Fruit fly (Drosophila melanogaster) whole organism, embryonic: ENCODE results near the gene CG32625.
A peak's percentile ranks its signal among the peaks of the same experiment; 100 is the strongest.

Experiments
- Asciz ChIP-seq: fragments of 200-800 bp; sonication (Bioruptor generic); optimal IDR thresholded peaks from 2 replicates; lab custom pipeline; 2017; ENCODE audit warnings: missing biosample characterization, mild to moderate bottlenecking, missing genetic modification characterization, missing genetic modification reagents
- BEAF-32 ChIP-seq: fragments of 200-800 bp; sonication (Bioruptor generic); optimal IDR thresholded peaks from 3 replicates; lab custom pipeline; 2017; ENCODE audit warnings: missing biosample characterization, missing genetic modification characterization, mild to moderate bottlenecking, moderate library complexity, missing genetic modification reagents
- CG12391 ChIP-seq: fragments of 200-800 bp; sonication (Bioruptor generic); optimal IDR thresholded peaks from 3 replicates; lab custom pipeline; 2018; ENCODE audit warnings: missing biosample characterization, mild to moderate bottlenecking, missing genetic modification characterization, moderate library complexity
- CG13424 ChIP-seq: fragments of 200-800 bp; sonication (Bioruptor generic); optimal IDR thresholded peaks from 2 replicates; lab custom pipeline; 2019; ENCODE audit warnings: missing biosample characterization, mild to moderate bottlenecking, missing genetic modification characterization, moderate library complexity
- CG13624 ChIP-seq: fragments of 200-800 bp; sonication (Bioruptor generic); optimal IDR thresholded peaks from 2 replicates; lab custom pipeline; 2016; ENCODE audit warnings: missing biosample characterization, missing genetic modification characterization
- CG13894 ChIP-seq: fragments of 200-800 bp; sonication (Bioruptor generic); optimal IDR thresholded peaks from 3 replicates; lab custom pipeline; 2018; ENCODE audit warnings: missing biosample characterization, mild to moderate bottlenecking, missing genetic modification characterization, moderate library complexity
- CG14441 ChIP-seq: fragments of 200-800 bp; sonication (Bioruptor generic); IDR thresholded peaks from 2 replicates; pipeline ENCODE4 v1.3.6; 2022; ENCODE audit warnings: missing biosample characterization, missing genetic modification characterization
- CG14710 ChIP-seq: fragments of 200-800 bp; sonication (Bioruptor generic); optimal IDR thresholded peaks from 3 replicates; lab custom pipeline; 2019; ENCODE audit warnings: missing biosample characterization, mild to moderate bottlenecking, missing genetic modification characterization, moderate library complexity
- CG15479 ChIP-seq: fragments of 200-800 bp; sonication (Bioruptor generic); optimal IDR thresholded peaks from 3 replicates; lab custom pipeline; 2019; ENCODE audit warnings: missing biosample characterization, mild to moderate bottlenecking, missing genetic modification characterization, moderate library complexity
- CG1832 ChIP-seq: fragments of 200-800 bp; sonication (Bioruptor generic); optimal IDR thresholded peaks from 2 replicates; lab custom pipeline; 2017; ENCODE audit warnings: missing biosample characterization, mild to moderate bottlenecking, missing genetic modification characterization, inconsistent platforms
- CG30403 ChIP-seq: fragments of 200-800 bp; sonication (Bioruptor generic); optimal IDR thresholded peaks from 3 replicates; lab custom pipeline; 2016; ENCODE audit warnings: missing biosample characterization, missing genetic modification characterization
- CG32532 ChIP-seq: fragments of 200-800 bp; sonication (Bioruptor generic); IDR thresholded peaks from 2 replicates; pipeline ENCODE4 v1.3.6; 2022; ENCODE audit warnings: missing biosample characterization, missing genetic modification characterization
- CG33213 ChIP-seq: fragments of 200-800 bp; sonication (Bioruptor generic); optimal IDR thresholded peaks from 3 replicates; lab custom pipeline; 2016; ENCODE audit warnings: missing biosample characterization, missing genetic modification characterization
- CG34376 ChIP-seq: fragments of 200-800 bp; sonication (Bioruptor generic); optimal IDR thresholded peaks from 2 replicates; lab custom pipeline; 2018; ENCODE audit warnings: missing biosample characterization, mild to moderate bottlenecking, missing genetic modification characterization
- CG4282 ChIP-seq: fragments of 200-800 bp; sonication (Bioruptor generic); optimal IDR thresholded peaks from 2 replicates; lab custom pipeline; 2016; ENCODE audit warnings: missing biosample characterization, missing genetic modification characterization
- CG6175 ChIP-seq: fragments of 200-800 bp; sonication (Bioruptor generic); IDR thresholded peaks from 3 replicates; pipeline ENCODE4 v1.3.6; 2022; ENCODE audit warnings: missing biosample characterization, missing genetic modification characterization
- CG6272 ChIP-seq: fragments of 200-800 bp; sonication (Bioruptor generic); IDR thresholded peaks from 2 replicates; pipeline ENCODE4 v1.3.6; 2022; ENCODE audit warnings: missing biosample characterization, missing genetic modification characterization
- CG6654 ChIP-seq: fragments of 200-800 bp; sonication (Bioruptor generic); optimal IDR thresholded peaks from 2 replicates; lab custom pipeline; 2017; ENCODE audit warnings: missing biosample characterization, mild to moderate bottlenecking, missing genetic modification characterization
- Camta ChIP-seq: fragments of 200-800 bp; sonication (Bioruptor generic); optimal IDR thresholded peaks from 2 replicates; lab custom pipeline; 2016; ENCODE audit warnings: missing biosample characterization, missing genetic modification characterization
- Dbx ChIP-seq: fragments of 200-800 bp; sonication (Bioruptor generic); IDR thresholded peaks from 3 replicates; pipeline ENCODE4 v1.3.6; 2022; ENCODE audit warnings: missing biosample characterization, missing genetic modification characterization
- Dfd ChIP-seq, 2 experiments: fragments of >200 bp; optimal IDR thresholded peaks; 2 replicates each; lab custom pipeline; 2017; ENCODE audit warnings: missing biosample characterization in 2 of 2, missing genetic modification characterization in 2 of 2
- Doc2 ChIP-seq: fragments of 200-800 bp; sonication (Bioruptor generic); IDR thresholded peaks from 2 replicates; pipeline ENCODE4 v1.3.6; 2022; ENCODE audit warnings: missing biosample characterization, missing genetic modification characterization
- ERR ChIP-seq: fragments of 200-800 bp; sonication (Bioruptor generic); optimal IDR thresholded peaks from 2 replicates; lab custom pipeline; 2016; ENCODE audit warnings: missing biosample characterization, missing genetic modification characterization
- H15 ChIP-seq: fragments of 200-800 bp; sonication (Bioruptor generic); IDR thresholded peaks from 3 replicates; pipeline ENCODE4 v1.3.6; 2022; ENCODE audit warnings: missing biosample characterization, missing genetic modification characterization
- HLH4C ChIP-seq: fragments of 200-800 bp; sonication (Bioruptor generic); IDR thresholded peaks from 3 replicates; pipeline ENCODE4 v1.3.6; 2022; ENCODE audit warnings: missing biosample characterization, missing genetic modification characterization; ENCODE audit not compliant: partially characterized antibody
- Hey ChIP-seq: fragments of 200-800 bp; sonication (Bioruptor generic); optimal IDR thresholded peaks from 3 replicates; lab custom pipeline; 2018; ENCODE audit warnings: missing biosample characterization, mild to moderate bottlenecking, missing genetic modification characterization
- Med ChIP-seq: fragments of 200-800 bp; sonication (Bioruptor generic); peaks from one replicate; lab custom pipeline; 2016; ENCODE audit warnings: missing biosample characterization, missing genetic modification characterization, mild to moderate bottlenecking, inconsistent platforms, moderate library complexity
- Oli ChIP-seq: fragments of 200-800 bp; sonication (Bioruptor generic); optimal IDR thresholded peaks from 2 replicates; lab custom pipeline; 2018; ENCODE audit warnings: missing biosample characterization, mild to moderate bottlenecking, missing genetic modification characterization, moderate library complexity
- Six4 ChIP-seq: fragments of 200-800 bp; sonication (Bioruptor generic); optimal IDR thresholded peaks from 2 replicates; lab custom pipeline; 2016; ENCODE audit warnings: missing biosample characterization, missing genetic modification characterization
- Trl ChIP-seq, 3 experiments: fragments of >200 bp in 2 of 3; fragments of 200-800 bp in 1 of 3; sonication (Bioruptor generic) in 1 of 3; optimal IDR thresholded peaks; 2 replicates in 1 of 3; 3 replicates in 2 of 3; lab custom pipeline; 2016 to 2017; ENCODE audit warnings: missing biosample characterization in 1 of 3, missing genetic modification characterization in 1 of 3
- ato ChIP-seq: fragments of 200-800 bp; sonication (Bioruptor generic); IDR thresholded peaks from 2 replicates; pipeline ENCODE4 v1.3.6; 2022; ENCODE audit warnings: missing biosample characterization, missing genetic modification characterization; ENCODE audit not compliant: partially characterized antibody
- cas ChIP-seq: fragments of 200-800 bp; sonication (Bioruptor generic); IDR thresholded peaks from 2 replicates; pipeline ENCODE4 v1.3.6; 2022; ENCODE audit warnings: missing biosample characterization, missing genetic modification characterization
- disco-r ChIP-seq: fragments of 200-800 bp; sonication (Bioruptor generic); optimal IDR thresholded peaks from 2 replicates; lab custom pipeline; 2016; ENCODE audit warnings: missing biosample characterization, missing genetic modification characterization
- ewg ChIP-seq: fragments of 200-800 bp; sonication (Bioruptor generic); optimal IDR thresholded peaks from 3 replicates; lab custom pipeline; 2017; ENCODE audit warnings: mild to moderate bottlenecking, missing biosample characterization, missing genetic modification reagents, missing genetic modification characterization
- fd102C ChIP-seq: fragments of 200-800 bp; sonication (Bioruptor generic); optimal IDR thresholded peaks from 2 replicates; lab custom pipeline; 2018; ENCODE audit warnings: missing biosample characterization, mild to moderate bottlenecking, missing genetic modification characterization, moderate library complexity
- fd64A ChIP-seq: fragments of 200-800 bp; sonication (Bioruptor generic); optimal IDR thresholded peaks from 3 replicates; lab custom pipeline; 2018; ENCODE audit warnings: missing biosample characterization, mild to moderate bottlenecking, missing genetic modification characterization
- fd96Cb ChIP-seq: fragments of 200-800 bp; sonication (Bioruptor generic); optimal IDR thresholded peaks from 2 replicates; lab custom pipeline; 2018; ENCODE audit warnings: missing biosample characterization, mild to moderate bottlenecking, missing genetic modification characterization, moderate library complexity
- hth ChIP-seq: fragments of >200 bp; optimal IDR thresholded peaks from 2 replicates; lab custom pipeline; 2017; ENCODE audit warnings: inconsistent platforms
- kni ChIP-seq: fragments of 200-800 bp; sonication (Bioruptor generic); optimal IDR thresholded peaks from 3 replicates; lab custom pipeline; 2017; ENCODE audit warnings: mild to moderate bottlenecking, missing biosample characterization, missing genetic modification reagents, missing genetic modification characterization
- nmo ChIP-seq: fragments of 200-800 bp; sonication (Bioruptor generic); optimal IDR thresholded peaks from 2 replicates; lab custom pipeline; 2018; ENCODE audit warnings: missing biosample characterization, mild to moderate bottlenecking, missing genetic modification characterization, moderate library complexity
- nom ChIP-seq: fragments of 200-800 bp; sonication (Bioruptor generic); optimal IDR thresholded peaks from 2 replicates; lab custom pipeline; 2017; ENCODE audit warnings: missing biosample characterization, missing genetic modification characterization, mild to moderate bottlenecking, moderate library complexity, missing genetic modification reagents
- p53 ChIP-seq: fragments of 200-800 bp; sonication (Bioruptor generic); optimal IDR thresholded peaks from 2 replicates; lab custom pipeline; 2016; ENCODE audit warnings: missing biosample characterization, missing genetic modification characterization
- pros ChIP-seq: fragments of 200-800 bp; sonication (Bioruptor generic); optimal IDR thresholded peaks from 3 replicates; lab custom pipeline; 2019; ENCODE audit warnings: missing biosample characterization, mild to moderate bottlenecking, missing genetic modification characterization, moderate library complexity
- psq ChIP-seq: fragments of 200-800 bp; sonication (Bioruptor generic); optimal IDR thresholded peaks from 2 replicates; lab custom pipeline; 2017; ENCODE audit warnings: missing biosample characterization, missing genetic modification characterization
- run ChIP-seq: fragments of 200-800 bp; sonication (Bioruptor generic); optimal IDR thresholded peaks from 3 replicates; lab custom pipeline; 2018; ENCODE audit warnings: missing biosample characterization, mild to moderate bottlenecking, missing genetic modification characterization
- sd ChIP-seq: fragments of 200-800 bp; sonication (Bioruptor generic); optimal IDR thresholded peaks from 3 replicates; lab custom pipeline; 2018; ENCODE audit warnings: missing biosample characterization, mild to moderate bottlenecking, missing genetic modification characterization, moderate library complexity
- sob ChIP-seq: fragments of 200-800 bp; sonication (Bioruptor generic); IDR thresholded peaks from 2 replicates; pipeline ENCODE4 v1.3.6; 2022; ENCODE audit warnings: missing biosample characterization, missing genetic modification characterization
- sr ChIP-seq: fragments of 200-800 bp; sonication (Bioruptor generic); IDR thresholded peaks from 3 replicates; pipeline ENCODE4 v1.3.6; 2022; ENCODE audit warnings: missing biosample characterization, missing genetic modification characterization

CG32625 gene

DNA sequence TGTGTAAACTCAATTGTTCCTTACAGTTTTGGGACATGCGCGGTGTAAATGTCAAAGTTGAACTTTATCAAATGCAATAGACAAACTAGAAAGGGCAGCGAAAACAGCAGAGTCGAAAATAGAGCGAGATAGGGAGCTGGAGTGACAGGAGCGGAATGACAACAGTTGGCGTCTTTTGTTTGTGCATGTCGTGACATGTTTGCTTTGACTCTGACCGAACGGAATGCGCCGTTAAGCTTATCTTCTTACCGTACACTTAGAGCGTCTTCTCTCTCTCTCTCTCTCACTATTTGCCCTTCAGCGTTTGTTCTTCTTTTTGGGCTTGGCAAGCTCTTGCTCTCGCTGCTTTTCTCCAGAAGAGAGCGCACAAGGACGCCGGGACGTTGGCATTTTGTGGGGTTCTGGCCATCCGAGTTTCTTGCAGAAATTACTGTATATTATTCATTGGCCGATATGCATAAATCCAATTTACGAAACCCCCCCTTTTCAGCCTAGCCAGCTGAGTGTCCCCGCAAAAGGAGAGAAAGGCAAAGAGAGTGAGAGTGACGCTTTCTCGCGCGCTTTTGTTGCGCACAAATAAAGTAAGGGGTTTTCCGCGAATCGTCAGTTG is 5.2 kb upstream of the CG32625 start:
- TF ChIP-seq CG33213 = no peak
- peak; percentile 18 for TF ChIP-seq CG1832 (GFP tag; lab: Kevin White, UChicago)
- TF ChIP-seq CG15479 (GFP tag; lab: Kevin White, UChicago) = no peak
- TF ChIP-seq ERR (GFP tag; lab: Kevin White, UChicago) = peak; percentile 24
- TF ChIP-seq pros (GFP tag; lab: Kevin White, UChicago) = peak; percentile 16
- TF ChIP-seq Trl (optimal IDR thresholded peaks at IDR 0.05; lab: Kevin White, UChicago) = peak; percentile 63 to 78
- no peak for TF ChIP-seq Trl (GFP tag; optimal IDR thresholded peaks at IDR 0.05; lab: Kevin White, UChicago)
- peak; percentile 46 for TF ChIP-seq Med (GFP tag; lab: Kevin White, UChicago)
- peak; percentile 51 for TF ChIP-seq sd (tag; lab: Kevin White, UChicago)
- TF ChIP-seq nom = peak; percentile 64
- TF ChIP-seq p53 (GFP tag; lab: Kevin White, UChicago) = peak; percentile 100
- no peak for TF ChIP-seq psq (GFP tag; lab: Kevin White, UChicago)
- TF ChIP-seq ewg (GFP tag; lab: Kevin White, UChicago) = peak; percentile 32
- no peak for TF ChIP-seq fd64A (GFP tag; lab: Kevin White, UChicago)
- TF ChIP-seq CG13894 (tag; lab: Kevin White, UChicago) = peak; percentile 96
- no peak for TF ChIP-seq Dfd (GFP tag; optimal IDR thresholded peaks at IDR 0.05; lab: Kevin White, UChicago)

dm6 chrX:13758989-13759549 is 2.4 kb upstream of the CG32625 start, which contains the start of gene Yp3:
TSS of gene Yp3 (plus strand) at chrX:13759546.
- TF ChIP-seq CG14441 (GFP tag; lab: Robert Waterston, UW) (no peak), sob (GFP tag; lab: Robert Waterston, UW) (no peak), CG34376 (GFP tag; lab: Kevin White, UChicago) (no peak), cas (GFP tag; lab: Robert Waterston, UW) (no peak), CG14710 (tag; lab: Kevin White, UChicago) (no peak), nmo (GFP tag; lab: Kevin White, UChicago) (no peak), ato (GFP tag; lab: Robert Waterston, UW) (no peak), fd102C (no peak), CG6654 (GFP tag; lab: Kevin White, UChicago) (no peak), Dbx (no peak), fd96Cb (tag; lab: Kevin White, UChicago) (no peak), kni (no peak), HLH4C (GFP tag; lab: Robert Waterston, UW) (no peak), sr (no peak), CG6175 (no peak), H15 (GFP tag; lab: Robert Waterston, UW) (no peak), hth (lab: Kevin White, UChicago) (no peak), CG13624 (GFP tag; lab: Kevin White, UChicago) (no peak)

- TF ChIP-seq CG6272 (GFP tag; lab: Robert Waterston, UW) (no peak), run (tag; lab: Kevin White, UChicago) (no peak), Doc2 (GFP tag; lab: Robert Waterston, UW) (no peak), CG12391 (peak; percentile 6), Six4 (GFP tag; lab: Kevin White, UChicago) (no peak), Med (GFP tag; lab: Kevin White, UChicago) (peak; percentile 86), BEAF-32 (peak; percentile 16), CG13424 (tag; lab: Kevin White, UChicago) (no peak), Hey (tag; lab: Kevin White, UChicago) (no peak), Camta (GFP tag; lab: Kevin White, UChicago) (no peak), disco-r (GFP tag; lab: Kevin White, UChicago) (no peak), Oli (tag; lab: Kevin White, UChicago) (no peak), CG30403 (GFP tag; lab: Kevin White, UChicago) (peak; percentile 5), CG32532 (GFP tag; lab: Robert Waterston, UW) (peak; percentile 17; the same call in 1 of the 2 replicates), Asciz (GFP tag; lab: Kevin White, UChicago) (no peak), CG4282 (GFP tag; lab: Kevin White, UChicago) (peak; percentile 43)
Measured at dm6 chrX:13755152-13755557, 1.5 kb downstream of the CG32625 start, which contains the start of gene Pdcd4. TSS of gene Pdcd4 (minus strand) at chrX:13755406.
